Worm (Caenorhabditis elegans) whole organism, L2 larva: ENCODE measurements around the gene Y41E3.13.
A peak's percentile ranks its signal among the peaks of the same experiment; 100 is the strongest.

Source experiments
- C34F6.9 ChIP-seq: fragments of 150-350 bp; optimal IDR thresholded peaks from 2 replicates; lab custom pipeline; 2014; ENCODE audit warnings: missing biosample characterization, missing genetic modification characterization
- R02D3.7 ChIP-seq: fragments of 150-350 bp; optimal IDR thresholded peaks from 2 replicates; lab custom pipeline; 2014; ENCODE audit warnings: missing biosample characterization, missing genetic modification characterization
- Y55F3AM.14 ChIP-seq: fragments of 200-800 bp; sonication (Bioruptor generic); optimal IDR thresholded peaks from 2 replicates; lab custom pipeline; 2018; ENCODE audit warnings: mild to moderate bottlenecking, missing genetic modification characterization, missing compliant biosample characterization
- alr-1 ChIP-seq: fragments of 150-350 bp; optimal IDR thresholded peaks from 2 replicates; lab custom pipeline; 2014; ENCODE audit warnings: missing biosample characterization, missing genetic modification characterization
- aly-2 ChIP-seq: fragments of 150-350 bp; optimal IDR thresholded peaks from 2 replicates; lab custom pipeline; 2014; ENCODE audit warnings: missing biosample characterization, missing genetic modification characterization
- ama-1 ChIP-seq: fragments of 150-350 bp; optimal IDR thresholded peaks from 2 replicates; lab custom pipeline; 2018; ENCODE audit warnings: inconsistent platforms
- blmp-1 ChIP-seq: sonication (generic microtip); optimal IDR thresholded peaks from 2 replicates; lab custom pipeline; 2017; ENCODE audit warnings: missing genetic modification characterization, mild to moderate bottlenecking, missing compliant biosample characterization, antibody characterized with exemption, moderate library complexity; ENCODE audit not compliant: insufficient read depth
- ceh-16 ChIP-seq: fragments of 150-350 bp; optimal IDR thresholded peaks from 2 replicates; lab custom pipeline; 2014; ENCODE audit warnings: missing biosample characterization, missing genetic modification characterization
- ceh-82 ChIP-seq: fragments of 150-350 bp; optimal IDR thresholded peaks from 2 replicates; lab custom pipeline; 2014; ENCODE audit warnings: missing biosample characterization, missing genetic modification characterization
- crh-2 ChIP-seq: sonication (generic microtip); optimal IDR thresholded peaks from 2 replicates; lab custom pipeline; 2017; ENCODE audit warnings: missing biosample characterization, missing genetic modification characterization
- egl-27 ChIP-seq: sonication (generic microtip); optimal IDR thresholded peaks from 3 replicates; lab custom pipeline; 2017; ENCODE audit warnings: missing biosample characterization, missing genetic modification reagents, missing genetic modification characterization
- elt-3 ChIP-seq: sonication (generic microtip); optimal IDR thresholded peaks from 2 replicates; lab custom pipeline; 2017; ENCODE audit warnings: missing biosample characterization, missing genetic modification characterization
- fos-1 ChIP-seq: fragments of 150-350 bp; optimal IDR thresholded peaks from 2 replicates; lab custom pipeline; 2014; ENCODE audit warnings: missing biosample characterization, missing genetic modification characterization
- lin-11 ChIP-seq: fragments of 150-350 bp; sonication (generic microtip); optimal IDR thresholded peaks from 2 replicates; lab custom pipeline; 2014; ENCODE audit warnings: missing biosample characterization, missing genetic modification characterization, inconsistent platforms, mixed read lengths
- lsy-2 ChIP-seq, 2 experiments: fragments of 150-350 bp in 1 of 2; sonication (generic microtip) in 1 of 2; optimal IDR thresholded peaks; 2 replicates each; lab custom pipeline; 2014 to 2017; ENCODE audit warnings: missing biosample characterization in 2 of 2, missing genetic modification characterization in 2 of 2
- nhr-11 ChIP-seq: fragments of 150-350 bp; optimal IDR thresholded peaks from 2 replicates; lab custom pipeline; 2014; ENCODE audit warnings: missing biosample characterization, missing genetic modification characterization
- nhr-12 ChIP-seq: fragments of 150-350 bp; optimal IDR thresholded peaks from 2 replicates; lab custom pipeline; 2014; ENCODE audit warnings: missing biosample characterization, missing genetic modification characterization
- nhr-129 ChIP-seq: fragments of 150-350 bp; optimal IDR thresholded peaks from 2 replicates; lab custom pipeline; 2014; ENCODE audit warnings: missing biosample characterization, missing genetic modification characterization
- nhr-21 ChIP-seq: fragments of 150-350 bp; optimal IDR thresholded peaks from 2 replicates; lab custom pipeline; 2014; ENCODE audit warnings: missing biosample characterization, missing genetic modification characterization
- nhr-237 ChIP-seq: fragments of 150-350 bp; optimal IDR thresholded peaks from 2 replicates; lab custom pipeline; 2014; ENCODE audit warnings: missing biosample characterization, missing genetic modification characterization
- nhr-6 ChIP-seq: fragments of 150-350 bp; optimal IDR thresholded peaks from 2 replicates; lab custom pipeline; 2014; ENCODE audit warnings: missing biosample characterization, missing genetic modification characterization
- nhr-77 ChIP-seq: fragments of 150-350 bp; optimal IDR thresholded peaks from 2 replicates; lab custom pipeline; 2014; ENCODE audit warnings: missing biosample characterization, missing genetic modification characterization
- sem-4 ChIP-seq: fragments of 150-350 bp; optimal IDR thresholded peaks from 2 replicates; lab custom pipeline; 2014; ENCODE audit warnings: missing biosample characterization, missing genetic modification reagents, missing genetic modification characterization
- sma-3 ChIP-seq: sonication (generic microtip); optimal IDR thresholded peaks from 2 replicates; lab custom pipeline; 2016; ENCODE audit warnings: missing genetic modification reagents, missing genetic modification characterization, missing compliant biosample characterization
- sma-9 ChIP-seq, 2 experiments: fragments of 150-350 bp in 1 of 2; sonication (generic microtip) in 1 of 2; optimal IDR thresholded peaks; 2 replicates each; lab custom pipeline; 2014 to 2016; ENCODE audit warnings: missing genetic modification characterization in 2 of 2, mild to moderate bottlenecking in 1 of 2, missing biosample characterization in 1 of 2, missing compliant biosample characterization in 1 of 2, missing genetic modification reagents in 1 of 2, moderate library complexity in 1 of 2
- unc-39 ChIP-seq: fragments of 150-350 bp; optimal IDR thresholded peaks from 2 replicates; lab custom pipeline; 2014; ENCODE audit warnings: missing biosample characterization, missing genetic modification characterization
- unc-55 ChIP-seq: fragments of 150-350 bp; sonication (generic microtip); optimal IDR thresholded peaks from 3 replicates; lab custom pipeline; 2014; ENCODE audit warnings: missing biosample characterization, missing genetic modification reagents, missing genetic modification characterization
- zag-1 ChIP-seq: fragments of 150-350 bp; optimal IDR thresholded peaks from 2 replicates; lab custom pipeline; 2014; ENCODE audit warnings: missing biosample characterization, missing genetic modification characterization
- ztf-1 ChIP-seq: fragments of 200-800 bp; sonication (Bioruptor generic); conservative IDR thresholded peaks from 2 replicates; pipeline ENCODE4 v1.3.6; 2022; ENCODE audit warnings: missing genetic modification characterization, missing compliant biosample characterization
- ztf-11 ChIP-seq: sonication (generic microtip); optimal IDR thresholded peaks from 2 replicates; lab custom pipeline; 2017; ENCODE audit warnings: missing biosample characterization, missing genetic modification characterization

The Y41E3.13 gene

DNA sequence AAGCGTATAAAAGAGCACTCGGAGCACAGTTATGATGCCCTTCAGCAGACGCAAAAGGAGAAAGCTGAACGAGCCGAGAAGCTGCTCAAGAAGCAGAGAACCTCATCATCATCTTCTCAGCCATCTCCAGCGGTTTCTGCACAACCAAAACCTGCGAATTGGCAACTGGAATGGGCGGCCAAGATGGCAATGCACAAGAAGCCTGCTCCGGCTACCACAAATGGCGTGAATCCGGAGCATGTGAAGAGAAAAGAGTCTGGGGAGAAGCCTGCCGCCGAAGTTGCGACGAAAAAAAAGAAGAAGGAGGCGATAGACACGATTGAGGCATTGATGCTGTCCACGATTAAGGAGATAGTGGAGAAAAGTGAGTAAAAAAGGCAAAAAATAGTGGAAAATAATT is 17.0 kb upstream of the Y41E3.13 start:
- TF ChIP-seq elt-3 (no peak), lsy-2 (tag; optimal IDR thresholded peaks at IDR 0.05; lab: Kevin White, UChicago) (no peak), sem-4 (tag; lab: Kevin White, UChicago) (no peak), Y55F3AM.14 (GFP tag; lab: Kevin White, UChicago) (no peak), ztf-11 (tag; lab: Kevin White, UChicago) (no peak), zag-1 (tag; lab: Kevin White, UChicago) (no peak), nhr-237 (no peak), egl-27 (no peak), nhr-21 (no peak)
- TF ChIP-seq, all 48 proteins: peak for 0

DNA sequence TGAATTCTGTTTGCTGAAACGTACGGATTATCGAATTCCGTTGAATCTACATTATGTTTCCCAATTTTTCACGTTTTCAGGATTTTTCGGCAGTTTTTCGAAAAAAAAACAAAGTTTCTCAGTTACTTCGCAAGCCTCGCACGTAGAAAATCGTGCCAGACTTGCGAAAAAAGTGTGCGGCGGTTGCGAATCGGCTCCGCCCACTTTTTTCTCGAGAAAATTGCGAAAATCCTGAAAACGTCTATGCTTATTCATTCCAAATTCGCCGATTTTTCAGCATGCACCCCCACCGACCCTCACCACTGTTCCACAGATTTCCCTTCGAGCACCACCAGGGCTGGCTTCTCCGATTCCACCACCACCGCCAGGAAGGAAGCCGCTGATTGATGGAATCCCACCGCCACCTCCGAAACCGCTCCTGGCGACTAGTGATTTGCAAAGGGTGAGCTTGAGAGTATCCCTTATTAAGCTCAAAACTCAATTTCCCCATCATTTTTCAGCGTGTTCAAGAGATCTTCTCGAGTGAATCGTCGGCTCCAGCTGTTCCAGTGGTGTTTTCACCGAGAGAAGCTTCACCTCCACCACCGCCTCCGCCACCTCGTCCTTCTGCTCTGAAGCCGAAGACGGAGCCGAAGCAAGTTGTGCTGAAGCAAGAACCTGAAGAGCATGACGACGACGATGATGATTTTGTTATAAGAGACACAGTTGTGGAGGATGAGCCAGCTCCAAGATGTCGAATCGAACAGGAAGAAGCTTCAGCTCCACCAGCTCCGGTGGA is 15.7 kb upstream of the Y41E3.13 start:
- no peak for TF ChIP-seq alr-1 (tag; lab: Kevin White, UChicago)
- no peak for TF ChIP-seq nhr-6
- TF ChIP-seq, all 48 proteins: peak for 0

DNA sequence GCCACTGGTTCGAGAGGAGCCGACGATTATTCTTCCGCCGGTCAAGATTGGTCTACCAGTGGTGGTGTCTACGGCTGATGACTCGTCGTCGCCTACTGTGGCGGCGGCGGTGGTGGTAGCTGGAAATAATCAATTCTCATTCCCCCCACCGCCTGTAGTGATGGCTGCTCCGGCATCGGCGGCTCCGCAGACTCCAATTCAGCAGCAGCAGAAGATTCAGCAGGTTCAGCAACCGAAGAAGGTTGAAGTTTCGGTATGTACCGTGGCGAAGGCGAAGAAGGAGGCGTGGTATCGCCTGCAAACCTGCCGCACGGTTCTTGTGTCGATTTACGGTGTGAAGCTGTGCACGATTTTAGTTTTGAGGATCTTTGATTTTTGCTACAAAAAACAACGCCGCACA is 11.9 kb upstream of the Y41E3.13 start:
- TF ChIP-seq nhr-6 (no peak), lin-11 (tag; lab: Kevin White, UChicago) (no peak), nhr-12 (tag; lab: Kevin White, UChicago) (no peak), ama-1 (lab: Kevin White, UChicago) (no peak), unc-55 (GFP tag; lab: Kevin White, UChicago) (no peak), unc-39 (tag; lab: Kevin White, UChicago) (no peak), blmp-1 (tag; lab: Kevin White, UChicago) (no peak), nhr-11 (no peak), C34F6.9 (tag; lab: Kevin White, UChicago) (no peak), crh-2 (tag; lab: Kevin White, UChicago) (no peak), fos-1 (tag; lab: Kevin White, UChicago) (no peak)
- TF ChIP-seq, all 48 proteins: peak for 0

DNA sequence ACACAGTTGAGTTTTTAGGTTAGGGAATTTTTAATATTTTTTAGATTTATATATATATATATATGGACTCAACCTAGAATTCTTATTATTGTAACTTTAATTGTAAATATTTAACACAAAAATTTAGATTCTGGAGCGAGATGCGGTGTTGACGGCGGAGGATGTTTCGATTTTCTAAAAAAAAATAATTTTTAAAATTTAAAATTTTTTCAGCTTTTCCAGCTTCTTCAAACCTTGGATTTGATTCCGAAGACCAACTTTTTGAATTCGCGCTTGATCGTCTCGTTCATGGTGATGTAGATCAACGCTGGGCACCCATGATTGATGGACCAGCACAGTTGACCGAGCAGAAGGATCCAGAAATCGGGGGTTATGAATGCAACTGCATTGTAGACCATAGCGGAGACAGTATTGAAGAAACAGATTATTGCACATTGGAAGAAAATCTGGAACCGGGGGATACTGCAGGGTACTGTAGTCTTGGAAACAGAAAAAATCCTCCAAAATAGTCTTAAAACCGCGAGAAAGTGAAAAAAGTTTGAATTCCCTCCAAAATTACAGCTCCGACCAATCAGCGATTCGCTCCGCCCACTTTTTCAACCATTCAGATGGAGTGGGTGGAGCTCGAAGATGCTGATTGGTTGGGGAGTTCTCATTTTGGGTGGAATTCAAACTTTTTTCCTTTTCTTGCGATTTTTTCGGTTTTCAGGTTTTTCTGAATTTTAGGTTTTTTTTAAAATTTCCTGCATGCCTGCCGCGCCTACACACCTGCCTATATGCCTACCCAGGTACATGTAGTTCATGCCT is 8.6 kb upstream of the Y41E3.13 start:
- TF ChIP-seq nhr-129 (tag; lab: Kevin White, UChicago) = peak; percentile 36
- no peak for TF ChIP-seq nhr-237
- TF ChIP-seq zag-1 (tag; lab: Kevin White, UChicago) = no peak
- TF ChIP-seq ceh-16 (tag; lab: Kevin White, UChicago) = no peak
- peak; percentile 32 for TF ChIP-seq aly-2 (tag; lab: Kevin White, UChicago)

DNA sequence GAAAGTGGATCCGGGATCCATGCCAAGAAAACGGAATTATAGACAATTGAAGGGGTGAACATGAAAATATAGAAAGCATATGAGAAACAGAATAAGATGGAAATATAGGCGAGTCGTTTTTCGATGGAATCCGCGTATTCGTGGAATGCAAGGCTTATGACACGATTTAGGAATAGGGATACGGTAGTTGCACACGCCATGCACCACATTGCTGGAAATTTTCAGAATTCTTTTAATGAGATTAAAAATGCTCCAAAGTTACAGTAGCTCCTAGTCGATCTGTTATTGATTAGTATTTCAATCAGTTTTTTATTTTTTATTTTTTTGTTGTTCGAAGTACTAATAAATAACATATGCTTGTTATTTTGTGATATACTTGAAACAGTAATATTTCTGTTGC is 7.0 kb upstream of the Y41E3.13 start:
- TF ChIP-seq nhr-11 = no peak

DNA sequence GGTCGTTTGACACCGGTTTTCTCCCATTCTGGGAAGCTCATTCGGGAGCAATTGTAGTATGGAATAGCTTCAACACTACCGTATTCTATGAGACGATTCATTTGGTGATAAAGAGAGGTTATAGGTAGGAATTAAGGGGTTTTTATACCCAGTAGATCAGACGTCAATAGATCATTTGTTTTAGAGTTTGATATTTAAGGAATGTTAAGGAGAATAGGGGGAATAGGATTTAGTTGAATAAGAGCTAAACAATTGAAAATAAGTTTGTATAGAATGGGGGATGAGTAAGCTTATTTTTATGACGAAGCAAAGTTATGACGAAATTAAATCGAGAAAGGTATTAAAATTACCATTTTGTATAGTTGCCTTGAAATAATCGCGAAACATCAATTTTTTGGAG is 4.8 kb upstream of the Y41E3.13 start, which contains the start of gene srt-47:
TSS of gene srt-47 (minus strand) at position 101 of the 400 bp plus-strand sequence.
- TF ChIP-seq aly-2 (tag; lab: Kevin White, UChicago) (no peak), sma-3 (no peak), ztf-1 (GFP tag; lab: Robert Waterston, UW) (no peak), nhr-237 (no peak), ceh-82 (tag; lab: Kevin White, UChicago) (no peak), nhr-129 (tag; lab: Kevin White, UChicago) (no peak), sma-9 (GFP tag; optimal IDR thresholded peaks at IDR 0.05; lab: Kevin White, UChicago) (no peak), sma-9 (tag; optimal IDR thresholded peaks at IDR 0.05; lab: Kevin White, UChicago) (no peak), ceh-16 (tag; lab: Kevin White, UChicago) (no peak), lin-11 (tag; lab: Kevin White, UChicago) (no peak), alr-1 (tag; lab: Kevin White, UChicago) (no peak), lsy-2 (tag; optimal IDR thresholded peaks at IDR 0.05; lab: Kevin White, UChicago) (no peak), R02D3.7 (tag; lab: Kevin White, UChicago) (no peak), nhr-77 (tag; lab: Kevin White, UChicago) (no peak)
